Worm (Caenorhabditis elegans): ENCODE data around the gene rsef-1.

Gene rsef-1

ce11 chrX:3023552-3024183, 35.5 kb downstream of the rsef-1 start:
- TF ChIP-seq sea-2 (GFP tag; optimal IDR thresholded peaks at IDR 0.05) = no peak
- no peak for TF ChIP-seq lin-39 (tag; optimal IDR thresholded peaks at IDR 0.05)
- TF ChIP-seq ZK546.5 (tag; optimal IDR thresholded peaks at IDR 0.05) = no peak
- no peak for TF ChIP-seq aly-2 (tag; optimal IDR thresholded peaks at IDR 0.05)
- TF ChIP-seq nhr-23 (tag; optimal IDR thresholded peaks at IDR 0.05) = no peak
- no peak for TF ChIP-seq nhr-43 (tag; optimal IDR thresholded peaks at IDR 0.05; ENCODE audit: poor library complexity, severe bottlenecking)
- TF ChIP-seq nfya-1 (tag; optimal IDR thresholded peaks at IDR 0.05; ENCODE audit: insufficient read depth) = peak; percentile 17
- TF ChIP-seq ztf-11 (tag; optimal IDR thresholded peaks at IDR 0.05) = no peak

- TF ChIP-seq ceh-9 (tag; optimal IDR thresholded peaks at IDR 0.05) (no peak), lin-15B (tag; optimal IDR thresholded peaks at IDR 0.05) (no peak), mml-1 (tag; optimal IDR thresholded peaks at IDR 0.05) (no peak), unc-62 (GFP tag; optimal IDR thresholded peaks at IDR 0.05) (peak; percentile 4), eor-1 (tag; optimal IDR thresholded peaks at IDR 0.05) (no peak), ceh-28 (tag; optimal IDR thresholded peaks at IDR 0.05) (no peak), fkh-10 (GFP tag; optimal IDR thresholded peaks at IDR 0.05) (no peak), jun-1 (tag; optimal IDR thresholded peaks at IDR 0.05) (no peak), hmg-11 (tag; optimal IDR thresholded peaks at IDR 0.05) (peak; percentile 11), lin-39 (tag; optimal IDR thresholded peaks at IDR 0.05) (peak; percentile 11), nhr-237 (tag; optimal IDR thresholded peaks at IDR 0.05) (no peak), pha-4 (tag; optimal IDR thresholded peaks at IDR 0.05) (no peak), tbx-2 (tag; optimal IDR thresholded peaks at IDR 0.05) (no peak), elt-1 (tag; optimal IDR thresholded peaks at IDR 0.05) (no peak), nhr-43 (tag; optimal IDR thresholded peaks at IDR 0.05; ENCODE audit: poor library complexity, severe bottlenecking) (no peak), snpc-4 (tag; optimal IDR thresholded peaks at IDR 0.05) (no peak), fkh-2 (tag; optimal IDR thresholded peaks at IDR 0.05) (no peak), mdl-1 (tag; optimal IDR thresholded peaks at IDR 0.05) (no peak), skn-1 (tag; optimal IDR thresholded peaks at IDR 0.05) (no peak), nfya-1 (tag; optimal IDR thresholded peaks at IDR 0.05; ENCODE audit: insufficient read depth) (no peak), zag-1 (tag; optimal IDR thresholded peaks at IDR 0.05) (no peak)
These were observed 36.7 kb downstream of the rsef-1 start for ce11 chrX:3022330-3023088.

ce11 chrX:3021466-3021865, 37.7 kb downstream of the rsef-1 start:
- TF ChIP-seq unc-62 (GFP tag; optimal IDR thresholded peaks at IDR 0.05) = no peak
- peak; percentile 5 for TF ChIP-seq nfya-1 (tag; optimal IDR thresholded peaks at IDR 0.05; ENCODE audit: insufficient read depth)
- TF ChIP-seq nhr-23 (tag; optimal IDR thresholded peaks at IDR 0.05) = no peak
- no peak for TF ChIP-seq nhr-237 (tag; optimal IDR thresholded peaks at IDR 0.05)

ce11 chrX:3019996-3020395, 39.2 kb downstream of the rsef-1 start:
- no peak for TF ChIP-seq fkh-2 (tag; optimal IDR thresholded peaks at IDR 0.05)
- no peak for TF ChIP-seq ceh-16 (tag; optimal IDR thresholded peaks at IDR 0.05)
- TF ChIP-seq nhr-11 (tag; optimal IDR thresholded peaks at IDR 0.05) = no peak
- no peak for TF ChIP-seq nhr-23 (tag; optimal IDR thresholded peaks at IDR 0.05)
- TF ChIP-seq egl-27 (tag; optimal IDR thresholded peaks at IDR 0.05) = no peak
- no peak for TF ChIP-seq ceh-9 (tag; optimal IDR thresholded peaks at IDR 0.05)
- TF ChIP-seq snpc-4 (tag; optimal IDR thresholded peaks at IDR 0.05) = no peak
- no peak for TF ChIP-seq skn-1 (tag; optimal IDR thresholded peaks at IDR 0.05)
- no peak for TF ChIP-seq sea-2 (GFP tag; optimal IDR thresholded peaks at IDR 0.05)
- no peak for TF ChIP-seq nhr-77 (tag; optimal IDR thresholded peaks at IDR 0.05)
- TF ChIP-seq fos-1 (tag; optimal IDR thresholded peaks at IDR 0.05) = no peak
- TF ChIP-seq eor-1 (tag; optimal IDR thresholded peaks at IDR 0.05) = no peak
- TF ChIP-seq lsy-12 (tag; optimal IDR thresholded peaks at IDR 0.05) = no peak
- TF ChIP-seq mdl-1 (tag; optimal IDR thresholded peaks at IDR 0.05) = no peak
- no peak for TF ChIP-seq nhr-237 (tag; optimal IDR thresholded peaks at IDR 0.05)
- no peak for TF ChIP-seq hmg-11 (tag; optimal IDR thresholded peaks at IDR 0.05)
- TF ChIP-seq aly-2 (tag; optimal IDR thresholded peaks at IDR 0.05) = no peak
- TF ChIP-seq ztf-4 (tag; optimal IDR thresholded peaks at IDR 0.05) = no peak
